Worm (Caenorhabditis elegans): ENCODE data around the gene cki-2.

cki-2 gene

ce11 chrII:7776715-7777114 is 39.6 kb upstream of the cki-2 start:
- TF ChIP-seq gmeb-1 (tag; optimal IDR thresholded peaks at IDR 0.05) (peak; percentile 12), nhr-25 (tag; optimal IDR thresholded peaks at IDR 0.05) (no peak), R02D3.7 (tag; optimal IDR thresholded peaks at IDR 0.05) (no peak), ama-1 (optimal IDR thresholded peaks at IDR 0.05) (no peak), sma-3 (GFP tag; optimal IDR thresholded peaks at IDR 0.05) (peak; percentile 2), ZK546.5 (tag; optimal IDR thresholded peaks at IDR 0.05) (no peak), lin-39 (tag; optimal IDR thresholded peaks at IDR 0.05) (no peak), crh-2 (tag; optimal IDR thresholded peaks at IDR 0.05) (peak; percentile 50), fos-1 (tag; optimal IDR thresholded peaks at IDR 0.05) (peak; percentile 82), egl-27 (tag; optimal IDR thresholded peaks at IDR 0.05) (peak; percentile 29), mab-5 (tag; optimal IDR thresholded peaks at IDR 0.05) (no peak), nhr-21 (tag; optimal IDR thresholded peaks at IDR 0.05) (peak; percentile 2), Y55F3AM.14 (GFP tag; optimal IDR thresholded peaks at IDR 0.05) (no peak), snpc-4 (tag; optimal IDR thresholded peaks at IDR 0.05) (no peak), lsy-2 (tag; optimal IDR thresholded peaks at IDR 0.05) (no peak), sma-9 (GFP tag; optimal IDR thresholded peaks at IDR 0.05) (peak; percentile 85), sma-9 (tag; optimal IDR thresholded peaks at IDR 0.05) (no peak), zag-1 (tag; optimal IDR thresholded peaks at IDR 0.05) (no peak)

- TF ChIP-seq sma-3 (GFP tag; optimal IDR thresholded peaks at IDR 0.05) (peak; percentile 37), ztf-4 (tag; optimal IDR thresholded peaks at IDR 0.05) (no peak), ceh-82 (tag; optimal IDR thresholded peaks at IDR 0.05) (no peak), dmd-4 (tag; optimal IDR thresholded peaks at IDR 0.05) (no peak), elt-3 (tag; optimal IDR thresholded peaks at IDR 0.05) (no peak), ceh-16 (tag; optimal IDR thresholded peaks at IDR 0.05) (no peak), unc-62 (GFP tag; optimal IDR thresholded peaks at IDR 0.05) (no peak), F13H6.1 (tag; optimal IDR thresholded peaks at IDR 0.05) (peak; percentile 24), sma-9 (GFP tag; optimal IDR thresholded peaks at IDR 0.05) (peak; percentile 71), sma-9 (tag; optimal IDR thresholded peaks at IDR 0.05) (no peak), lin-13 (GFP tag; optimal IDR thresholded peaks at IDR 0.05) (no peak), ama-1 (optimal IDR thresholded peaks at IDR 0.05) (no peak), R02D3.7 (tag; optimal IDR thresholded peaks at IDR 0.05) (no peak), peb-1 (tag; optimal IDR thresholded peaks at IDR 0.05) (no peak), mbf-1 (tag; optimal IDR thresholded peaks at IDR 0.05) (no peak), skn-1 (tag; optimal IDR thresholded peaks at IDR 0.05) (no peak), sem-4 (tag; optimal IDR thresholded peaks at IDR 0.05) (no peak), ztf-1 (GFP tag; conservative IDR thresholded peaks at IDR 0.05) (no peak), unc-55 (GFP tag; optimal IDR thresholded peaks at IDR 0.05) (no peak), aly-2 (tag; optimal IDR thresholded peaks at IDR 0.05) (no peak), lsy-2 (tag; optimal IDR thresholded peaks at IDR 0.05) (peak in 1 of 2 experiments; percentile 5), elt-1 (tag; optimal IDR thresholded peaks at IDR 0.05) (no peak), nhr-25 (tag; optimal IDR thresholded peaks at IDR 0.05) (peak; percentile 26), blmp-1 (tag; optimal IDR thresholded peaks at IDR 0.05; ENCODE audit: insufficient read depth) (no peak), lin-39 (tag; optimal IDR thresholded peaks at IDR 0.05) (no peak), mdl-1 (tag; optimal IDR thresholded peaks at IDR 0.05) (no peak), unc-39 (tag; optimal IDR thresholded peaks at IDR 0.05) (no peak), ZK546.5 (tag; optimal IDR thresholded peaks at IDR 0.05) (no peak), nhr-129 (tag; optimal IDR thresholded peaks at IDR 0.05) (no peak), fos-1 (tag; optimal IDR thresholded peaks at IDR 0.05) (peak; percentile 65), mab-5 (tag; optimal IDR thresholded peaks at IDR 0.05) (no peak), nhr-10 (tag; optimal IDR thresholded peaks at IDR 0.05) (no peak), nhr-23 (tag; optimal IDR thresholded peaks at IDR 0.05) (no peak), nhr-21 (tag; optimal IDR thresholded peaks at IDR 0.05) (peak; percentile 45), crh-2 (tag; optimal IDR thresholded peaks at IDR 0.05) (peak; percentile 47), nhr-6 (tag; optimal IDR thresholded peaks at IDR 0.05) (no peak), nhr-77 (tag; optimal IDR thresholded peaks at IDR 0.05) (no peak), gmeb-1 (tag; optimal IDR thresholded peaks at IDR 0.05) (no peak), alr-1 (tag; optimal IDR thresholded peaks at IDR 0.05) (no peak), nhr-11 (tag; optimal IDR thresholded peaks at IDR 0.05) (no peak), nhr-237 (tag; optimal IDR thresholded peaks at IDR 0.05) (no peak), nhr-12 (tag; optimal IDR thresholded peaks at IDR 0.05) (no peak), egl-27 (tag; optimal IDR thresholded peaks at IDR 0.05) (no peak), Y55F3AM.14 (GFP tag; optimal IDR thresholded peaks at IDR 0.05) (no peak), ztf-11 (tag; optimal IDR thresholded peaks at IDR 0.05) (no peak), snpc-4 (tag; optimal IDR thresholded peaks at IDR 0.05) (no peak), C34F6.9 (tag; optimal IDR thresholded peaks at IDR 0.05) (no peak), zag-1 (tag; optimal IDR thresholded peaks at IDR 0.05) (no peak), lin-11 (tag; optimal IDR thresholded peaks at IDR 0.05) (no peak)
Observed at ce11 chrII:7777320-7777978, 38.9 kb upstream of the cki-2 start, which contains the start of gene mthf-1. TSS of gene mthf-1 (minus strand) at chrII:7777823.
